Worm (Caenorhabditis elegans) whole organism, mixed stage, embryonic: ENCODE data around the gene far-2.

Source experiments
- bed-3 ChIP-seq: fragments of 200-800 bp; sonication (Bioruptor generic); optimal IDR thresholded peaks from 3 replicates; lab custom pipeline; 2018; ENCODE audit warnings: mild to moderate bottlenecking, missing genetic modification characterization, moderate library complexity, missing compliant biosample characterization
- blmp-1 ChIP-seq: fragments of 150-350 bp; optimal IDR thresholded peaks from 2 replicates; lab custom pipeline; 2014; ENCODE audit warnings: missing biosample characterization, missing genetic modification characterization
- hlh-1 ChIP-seq: fragments of 150-350 bp; optimal IDR thresholded peaks from 2 replicates; lab custom pipeline; 2014; ENCODE audit warnings: missing biosample characterization, missing genetic modification reagents, missing genetic modification characterization
- mep-1 ChIP-seq: fragments of 150-350 bp; optimal IDR thresholded peaks from 2 replicates; lab custom pipeline; 2017; ENCODE audit warnings: missing biosample characterization, missing genetic modification reagents, missing genetic modification characterization, inconsistent platforms
- nhr-12 ChIP-seq: fragments of 150-350 bp; optimal IDR thresholded peaks from 2 replicates; lab custom pipeline; 2014; ENCODE audit warnings: missing biosample characterization, missing genetic modification characterization
- nhr-237 ChIP-seq: fragments of 150-350 bp; optimal IDR thresholded peaks from 2 replicates; lab custom pipeline; 2014; ENCODE audit warnings: missing biosample characterization, missing genetic modification characterization
- nhr-28 ChIP-seq: fragments of 150-350 bp; optimal IDR thresholded peaks from 2 replicates; lab custom pipeline; 2014; ENCODE audit warnings: missing biosample characterization, missing genetic modification characterization
- nhr-76 ChIP-seq: sonication (generic microtip); optimal IDR thresholded peaks from 2 replicates; lab custom pipeline; 2017; ENCODE audit warnings: missing biosample characterization, missing genetic modification characterization
- pha-4 ChIP-seq: fragments of 150-350 bp; optimal IDR thresholded peaks from 2 replicates; lab custom pipeline; 2018; ENCODE audit warnings: missing biosample characterization, missing genetic modification reagents, missing genetic modification characterization
- snpc-4 ChIP-seq: fragments of 150-350 bp; optimal IDR thresholded peaks from 2 replicates; lab custom pipeline; 2014; ENCODE audit warnings: missing biosample characterization, missing genetic modification characterization
- unc-120 ChIP-seq: sonication (generic microtip); optimal IDR thresholded peaks from 2 replicates; lab custom pipeline; 2017; ENCODE audit warnings: missing genetic modification characterization, missing compliant biosample characterization; ENCODE audit not compliant: poor library complexity, severe bottlenecking
- unc-39 ChIP-seq: fragments of 150-350 bp; optimal IDR thresholded peaks from 2 replicates; lab custom pipeline; 2014; ENCODE audit warnings: missing biosample characterization, missing genetic modification characterization
- unc-62 ChIP-seq: fragments of 150-350 bp; optimal IDR thresholded peaks from 2 replicates; lab custom pipeline; 2014; ENCODE audit warnings: missing biosample characterization, missing genetic modification reagents, missing genetic modification characterization

DNA sequence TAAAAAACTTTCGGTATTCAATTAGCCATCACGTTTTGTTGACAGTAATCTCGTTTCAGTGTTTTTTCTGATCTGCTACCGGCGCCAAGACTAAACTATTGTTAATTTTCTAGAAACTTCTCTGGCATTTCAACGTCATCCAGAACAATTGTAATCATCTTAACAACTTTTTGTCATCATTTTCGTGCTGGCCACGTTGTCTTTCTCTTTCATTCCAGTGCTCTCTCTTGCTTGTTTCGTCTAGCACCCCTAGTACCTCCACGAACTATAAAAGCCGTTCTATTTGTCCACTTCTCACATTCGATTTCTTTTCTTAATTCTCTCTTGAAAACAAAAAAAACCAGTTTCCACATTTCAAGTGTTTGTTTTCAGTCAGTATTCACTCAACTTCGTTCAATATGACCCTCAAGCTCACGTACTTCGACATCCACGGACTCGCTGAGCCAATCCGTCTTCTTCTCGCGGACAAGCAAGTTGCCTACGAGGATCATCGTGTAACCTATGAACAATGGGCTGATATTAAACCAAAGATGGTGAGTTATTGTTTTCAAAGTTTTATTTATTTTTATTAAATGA, 22.6 kb upstream of the far-2 start, which contains the start of gene gst-1:
- TF ChIP-seq snpc-4 (tag; lab: Kevin White, UChicago) (no peak), mep-1 (tag; lab: Kevin White, UChicago) (no peak), nhr-237 (no peak), pha-4 (no peak), nhr-76 (tag; lab: Kevin White, UChicago) (no peak), unc-39 (tag; lab: Kevin White, UChicago) (no peak), unc-62 (no peak), nhr-12 (tag; lab: Kevin White, UChicago) (no peak), nhr-28 (tag; lab: Kevin White, UChicago) (no peak), bed-3 (GFP tag; lab: Kevin White, UChicago) (no peak), blmp-1 (tag; lab: Kevin White, UChicago) (no peak), hlh-1 (tag; lab: Kevin White, UChicago) (no peak), unc-120 (tag; lab: Kevin White, UChicago) (no peak)
